Worm (Caenorhabditis elegans) whole organism, late embryonic: Measurements from ENCODE around the gene Y47D7A.3.

Source experiments
- C38D4.7 ChIP-seq: fragments of 200-800 bp; sonication (Bioruptor generic); optimal IDR thresholded peaks from 2 replicates; lab custom pipeline; 2018; ENCODE audit warnings: mild to moderate bottlenecking, missing genetic modification characterization, moderate library complexity, missing compliant biosample characterization
- F13H6.1 ChIP-seq: sonication (generic microtip); optimal IDR thresholded peaks from 2 replicates; lab custom pipeline; 2016; ENCODE audit warnings: missing genetic modification characterization, missing compliant biosample characterization
- K02D7.2 ChIP-seq: sonication (generic microtip); optimal IDR thresholded peaks from 2 replicates; lab custom pipeline; 2017; ENCODE audit warnings: mild to moderate bottlenecking, missing genetic modification characterization, missing compliant biosample characterization
- K09A11.1 ChIP-seq: sonication (generic microtip); optimal IDR thresholded peaks from 2 replicates; lab custom pipeline; 2017; ENCODE audit warnings: antibody characterized with exemption, mild to moderate bottlenecking, missing genetic modification characterization, missing compliant biosample characterization; ENCODE audit not compliant: insufficient read depth
- ceh-14 ChIP-seq: sonication (generic microtip); optimal IDR thresholded peaks from 2 replicates; lab custom pipeline; 2016; ENCODE audit warnings: missing genotype, missing genetic modification characterization, missing compliant biosample characterization
- ceh-19 ChIP-seq: fragments of 200-800 bp; sonication (Bioruptor generic); optimal IDR thresholded peaks from 2 replicates; lab custom pipeline; 2018; ENCODE audit warnings: mild to moderate bottlenecking, missing genetic modification characterization, missing compliant biosample characterization
- ceh-2 ChIP-seq: sonication (generic microtip); optimal IDR thresholded peaks from 2 replicates; lab custom pipeline; 2016; ENCODE audit warnings: missing genotype, missing genetic modification characterization, missing compliant biosample characterization
- ceh-22 ChIP-seq: sonication (generic microtip); optimal IDR thresholded peaks from 2 replicates; lab custom pipeline; 2017; ENCODE audit warnings: missing biosample characterization, missing genetic modification characterization
- ceh-31 ChIP-seq: sonication (generic microtip); optimal IDR thresholded peaks from 2 replicates; lab custom pipeline; 2016; ENCODE audit warnings: missing genetic modification characterization, missing compliant biosample characterization
- ceh-34 ChIP-seq: sonication (generic microtip); optimal IDR thresholded peaks from 2 replicates; lab custom pipeline; 2016; ENCODE audit warnings: mild to moderate bottlenecking, missing genetic modification characterization, missing compliant biosample characterization
- ceh-45 ChIP-seq: fragments of 200-800 bp; sonication (Bioruptor generic); IDR thresholded peaks from 2 replicates; pipeline ENCODE4 v1.3.6; 2022; ENCODE audit warnings: missing genetic modification reagents, missing genetic modification characterization, missing compliant biosample characterization
- ceh-48 ChIP-seq: sonication (generic microtip); optimal IDR thresholded peaks from 2 replicates; lab custom pipeline; 2016; ENCODE audit warnings: missing genetic modification characterization, inconsistent platforms, missing compliant biosample characterization
- ceh-6 ChIP-seq: fragments of 200-800 bp; sonication (Bioruptor generic); optimal IDR thresholded peaks from 2 replicates; lab custom pipeline; 2018; ENCODE audit warnings: mild to moderate bottlenecking, missing genetic modification characterization, missing compliant biosample characterization
- dmd-4 ChIP-seq: sonication (generic microtip); optimal IDR thresholded peaks from 2 replicates; lab custom pipeline; 2016; ENCODE audit warnings: borderline replicate concordance, missing genetic modification characterization, missing compliant biosample characterization
- elt-2 ChIP-seq: sonication (generic microtip); optimal IDR thresholded peaks from 2 replicates; lab custom pipeline; 2016; ENCODE audit warnings: missing genetic modification reagents, missing genetic modification characterization, missing compliant biosample characterization
- elt-4 ChIP-seq: sonication (generic microtip); optimal IDR thresholded peaks from 2 replicates; lab custom pipeline; 2016; ENCODE audit warnings: missing genetic modification characterization, missing compliant biosample characterization
- eyg-1 ChIP-seq: sonication (generic microtip); optimal IDR thresholded peaks from 2 replicates; lab custom pipeline; 2016; ENCODE audit warnings: missing genotype, missing genetic modification characterization, missing compliant biosample characterization
- fkh-10 ChIP-seq: fragments of 150-350 bp; optimal IDR thresholded peaks from 2 replicates; lab custom pipeline; 2014; ENCODE audit warnings: missing biosample characterization, missing genetic modification reagents, missing genetic modification characterization
- fkh-6 ChIP-seq: sonication (generic microtip); optimal IDR thresholded peaks from 2 replicates; lab custom pipeline; 2016; ENCODE audit warnings: missing genetic modification characterization, missing compliant biosample characterization
- hlh-13 ChIP-seq: fragments of 200-800 bp; sonication (Bioruptor generic); optimal IDR thresholded peaks from 2 replicates; lab custom pipeline; 2018; ENCODE audit warnings: mild to moderate bottlenecking, missing genetic modification characterization, missing compliant biosample characterization
- hlh-15 ChIP-seq: sonication (generic microtip); optimal IDR thresholded peaks from 2 replicates; lab custom pipeline; 2016; ENCODE audit warnings: missing genetic modification characterization, missing compliant biosample characterization
- hlh-8 ChIP-seq: sonication (generic microtip); optimal IDR thresholded peaks from 2 replicates; lab custom pipeline; 2016; ENCODE audit warnings: missing genotype, missing genetic modification characterization, missing compliant biosample characterization
- madf-2 ChIP-seq: sonication (generic microtip); optimal IDR thresholded peaks from 2 replicates; lab custom pipeline; 2017; ENCODE audit warnings: missing genetic modification characterization, missing compliant biosample characterization
- nfya-1 ChIP-seq: sonication (generic microtip); optimal IDR thresholded peaks from 2 replicates; lab custom pipeline; 2017; ENCODE audit warnings: missing genetic modification characterization, mild to moderate bottlenecking, missing compliant biosample characterization, antibody characterized with exemption, moderate library complexity
- odd-2 ChIP-seq: sonication (generic microtip); optimal IDR thresholded peaks from 2 replicates; lab custom pipeline; 2017; ENCODE audit warnings: antibody characterized with exemption, mild to moderate bottlenecking, missing genetic modification characterization, missing compliant biosample characterization
- pax-1 ChIP-seq: fragments of 150-350 bp; optimal IDR thresholded peaks from 2 replicates; lab custom pipeline; 2014; ENCODE audit warnings: missing biosample characterization, missing genetic modification characterization
- pha-4 ChIP-seq: fragments of 150-350 bp; optimal IDR thresholded peaks from 2 replicates; lab custom pipeline; 2018; ENCODE audit warnings: missing biosample characterization, missing genetic modification reagents, missing genetic modification characterization
- pqm-1 ChIP-seq: sonication (generic microtip); optimal IDR thresholded peaks from 2 replicates; lab custom pipeline; 2016; ENCODE audit warnings: missing genetic modification characterization, missing compliant biosample characterization
- ref-2 ChIP-seq: sonication (generic microtip); optimal IDR thresholded peaks from 2 replicates; lab custom pipeline; 2016; ENCODE audit warnings: missing genetic modification characterization, missing compliant biosample characterization
- rnt-1 ChIP-seq: sonication (generic microtip); optimal IDR thresholded peaks from 2 replicates; lab custom pipeline; 2016; ENCODE audit warnings: missing genetic modification characterization, missing compliant biosample characterization
- sdc-2 ChIP-seq: sonication (generic microtip); optimal IDR thresholded peaks from 2 replicates; lab custom pipeline; 2016; ENCODE audit warnings: missing genotype, missing genetic modification characterization, missing compliant biosample characterization
- tbx-2 ChIP-seq: sonication (generic microtip); optimal IDR thresholded peaks from 2 replicates; lab custom pipeline; 2016; ENCODE audit warnings: missing genetic modification characterization, missing compliant biosample characterization
- ttx-3 ChIP-seq: sonication (generic microtip); optimal IDR thresholded peaks from 2 replicates; lab custom pipeline; 2016; ENCODE audit warnings: missing genetic modification reagents, missing genetic modification characterization, missing compliant biosample characterization
- unc-3 ChIP-seq, 2 experiments: fragments of 200-800 bp in 1 of 2; sonication (Bioruptor generic) in 1 of 2; sonication (generic microtip) in 1 of 2; conservative IDR thresholded peaks in 1 of 2; optimal IDR thresholded peaks in 1 of 2; 2 replicates each; pipeline versions ENCODE4 v1.3.6 to Lab custom; 2016 to 2022; ENCODE audit warnings: missing compliant biosample characterization in 2 of 2, missing genetic modification characterization in 2 of 2, missing genetic modification reagents in 1 of 2
- unc-42 ChIP-seq: sonication (generic microtip); optimal IDR thresholded peaks from 2 replicates; lab custom pipeline; 2016; ENCODE audit warnings: missing genotype, missing genetic modification characterization, missing compliant biosample characterization
- unc-55 ChIP-seq: sonication (generic microtip); optimal IDR thresholded peaks from 2 replicates; lab custom pipeline; 2017; ENCODE audit warnings: missing biosample characterization, missing genetic modification reagents, missing genetic modification characterization
- zip-5 ChIP-seq: sonication (generic microtip); optimal IDR thresholded peaks from 2 replicates; lab custom pipeline; 2016; ENCODE audit warnings: missing genetic modification characterization, missing compliant biosample characterization

Y47D7A.3 gene

DNA sequence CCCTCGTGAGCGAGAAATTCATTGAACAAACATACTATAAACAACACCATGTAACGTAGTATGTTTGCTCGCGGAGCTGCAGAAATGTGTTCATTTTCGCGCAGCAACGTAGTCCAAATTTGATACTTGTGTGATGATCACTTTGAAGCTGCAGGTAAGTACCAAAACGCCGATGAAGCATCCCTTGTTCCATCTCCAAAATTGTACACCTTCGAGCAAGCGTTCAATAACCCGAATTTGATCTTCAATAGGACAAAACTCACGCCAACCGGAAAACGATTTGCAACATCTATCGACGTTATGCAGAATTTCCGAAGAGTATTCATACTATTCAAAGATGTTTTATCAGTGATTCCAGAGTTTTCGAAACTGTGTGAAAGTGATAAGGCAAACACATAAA is at the start of gene Y47D7A.3:
Gene Y47D7A.3 (plus strand): TSS at position 301 of the 400 bp plus-strand sequence.
- TF ChIP-seq ttx-3 (tag; lab: Kevin White, UChicago) (no peak), pha-4 (tag; lab: Kevin White, UChicago) (no peak), K09A11.1 (tag; lab: Kevin White, UChicago) (no peak), elt-4 (tag; lab: Kevin White, UChicago) (no peak), pax-1 (tag; lab: Kevin White, UChicago) (no peak), unc-3 (GFP tag; conservative IDR thresholded peaks at IDR 0.05; lab: Robert Waterston, UW) (no peak), unc-3 (tag; optimal IDR thresholded peaks at IDR 0.05; lab: Kevin White, UChicago) (no peak), rnt-1 (tag; lab: Kevin White, UChicago) (no peak), fkh-6 (tag; lab: Kevin White, UChicago) (no peak), odd-2 (tag; lab: Kevin White, UChicago) (no peak), ceh-2 (tag; lab: Kevin White, UChicago) (no peak), K02D7.2 (tag; lab: Kevin White, UChicago) (no peak), eyg-1 (tag; lab: Kevin White, UChicago) (no peak)

DNA sequence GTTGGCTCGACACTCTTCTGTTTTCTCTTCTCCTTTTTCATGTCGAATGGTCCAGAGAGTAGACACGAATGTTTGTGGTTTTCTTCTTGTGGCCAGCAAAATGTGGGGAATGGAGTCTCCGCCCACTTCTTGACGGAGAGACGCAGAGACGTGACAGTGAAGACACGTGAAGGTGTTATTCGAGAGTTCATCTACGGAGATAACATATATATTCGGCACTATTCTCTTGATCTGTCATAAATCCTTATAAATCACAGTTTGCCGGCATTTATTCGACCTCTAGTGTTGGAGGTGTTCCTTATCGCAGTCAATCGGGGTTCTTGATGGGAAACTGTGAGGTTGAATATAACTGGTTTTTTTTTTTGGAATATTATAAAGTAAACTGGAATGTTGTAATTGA is 49.2 kb upstream of the Y47D7A.3 start, which contains the start of gene F32D1.3:
Gene F32D1.3 (minus strand): TSS at position 65 of the 400 bp plus-strand sequence.
- TF ChIP-seq unc-55 (GFP tag; lab: Kevin White, UChicago) (peak; percentile 4), unc-42 (no peak)

ce11 chrV:4364517-4364916 is 46.2 kb upstream of the Y47D7A.3 start, which contains the start of gene grl-13:
grl-13 (minus strand) TSS chrV:4364617.
- TF ChIP-seq fkh-6 (tag; lab: Kevin White, UChicago) (no peak), elt-2 (tag; lab: Kevin White, UChicago) (no peak), tbx-2 (tag; lab: Kevin White, UChicago) (no peak), C38D4.7 (GFP tag; lab: Kevin White, UChicago) (no peak), ceh-14 (tag; lab: Kevin White, UChicago) (no peak), ceh-6 (GFP tag; lab: Kevin White, UChicago) (no peak), fkh-10 (GFP tag; lab: Kevin White, UChicago) (no peak)

DNA sequence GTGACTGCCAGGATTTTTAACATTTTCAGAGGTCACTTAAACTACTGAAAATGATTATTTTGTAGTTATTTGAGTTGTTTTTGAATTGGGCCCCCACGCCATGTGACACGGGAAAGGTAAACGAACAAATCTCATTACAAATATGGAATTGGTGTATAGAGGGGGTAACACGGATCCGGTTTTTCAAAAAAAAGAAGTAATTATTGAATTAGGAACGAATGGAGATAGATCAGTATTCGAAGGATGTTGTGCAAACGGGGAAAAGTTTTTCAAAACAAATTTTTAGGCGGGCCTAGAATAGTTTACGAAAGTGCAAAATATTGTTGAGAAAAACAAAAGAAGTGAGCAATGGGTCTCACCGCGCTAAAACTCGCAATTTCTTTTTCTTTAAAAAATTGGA is 44.3 kb upstream of the Y47D7A.3 start, which contains the start of gene F32D1.11:
Gene F32D1.11 (minus strand): TSS at position 101 of the 400 bp plus-strand sequence.
- TF ChIP-seq elt-4 (tag; lab: Kevin White, UChicago) (no peak), pqm-1 (no peak), pax-1 (tag; lab: Kevin White, UChicago) (no peak), ceh-34 (tag; lab: Kevin White, UChicago) (no peak)

DNA sequence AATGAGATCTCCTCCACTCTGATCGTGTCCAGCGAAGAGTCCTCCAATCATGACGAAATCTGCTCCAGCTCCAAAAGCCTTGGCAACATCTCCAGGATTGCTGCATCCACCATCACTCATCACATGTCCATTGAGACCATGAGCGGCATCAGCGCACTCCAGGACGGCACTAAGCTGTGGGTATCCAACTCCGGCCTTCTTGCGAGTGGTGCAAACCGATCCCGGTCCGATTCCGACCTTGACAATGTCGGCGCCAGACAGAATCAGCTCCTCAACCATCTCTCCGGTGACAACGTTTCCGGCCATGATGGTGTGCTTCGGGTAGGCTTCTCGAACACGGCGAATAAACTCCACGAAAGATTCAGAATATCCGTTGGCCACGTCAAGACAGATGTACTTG is 40.2 kb upstream of the Y47D7A.3 start:
- TF ChIP-seq ceh-2 (tag; lab: Kevin White, UChicago) (no peak), hlh-13 (GFP tag; lab: Kevin White, UChicago) (no peak), ceh-19 (no peak), ceh-14 (tag; lab: Kevin White, UChicago) (no peak), unc-42 (no peak), madf-2 (tag; lab: Kevin White, UChicago) (no peak), pqm-1 (no peak), fkh-10 (GFP tag; lab: Kevin White, UChicago) (no peak), zip-5 (tag; lab: Kevin White, UChicago) (no peak), ceh-31 (tag; lab: Kevin White, UChicago) (no peak), ceh-22 (tag; lab: Kevin White, UChicago) (no peak)

ce11 chrV:4371309-4371933 is 39.3 kb upstream of the Y47D7A.3 start, which contains the start of the genes gmpr-1 and fipp-1:
gmpr-1 (minus strand) TSS chrV:4371383.
fipp-1 (plus strand) TSS chrV:4371807.
- TF ChIP-seq sdc-2 (no peak), dmd-4 (tag; lab: Kevin White, UChicago) (no peak), unc-42 (peak; percentile 43), ceh-48 (no peak), ceh-31 (tag; lab: Kevin White, UChicago) (peak; percentile 12), ref-2 (tag; lab: Kevin White, UChicago) (no peak), elt-2 (tag; lab: Kevin White, UChicago) (peak; percentile 32), F13H6.1 (tag; lab: Kevin White, UChicago) (no peak), pax-1 (tag; lab: Kevin White, UChicago) (no peak), nfya-1 (tag; lab: Kevin White, UChicago) (peak; percentile 29), ceh-45 (GFP tag; lab: Robert Waterston, UW) (no peak), hlh-15 (tag; lab: Kevin White, UChicago) (no peak), ceh-14 (tag; lab: Kevin White, UChicago) (peak; percentile 22), hlh-8 (tag; lab: Kevin White, UChicago) (no peak)
